Worm (Caenorhabditis elegans) whole organism, midembryonic: ENCODE measurements around the gene F35E12.6.

Experiments used
- T22C8.4 ChIP-seq: fragments of 200-800 bp; sonication (Bioruptor generic); IDR thresholded peaks from 2 replicates; pipeline ENCODE4 v1.3.6; 2022; ENCODE audit warnings: missing genetic modification characterization, missing compliant biosample characterization
- cog-1 ChIP-seq: sonication (generic microtip); optimal IDR thresholded peaks from 2 replicates; lab custom pipeline; 2016; ENCODE audit warnings: missing genetic modification characterization, missing compliant biosample characterization
- flt-1 ChIP-seq: fragments of 200-800 bp; sonication (Bioruptor generic); IDR thresholded peaks from 2 replicates; pipeline ENCODE4 v1.3.6; 2022; ENCODE audit warnings: missing genetic modification characterization, missing compliant biosample characterization
- klf-2 ChIP-seq: fragments of 200-800 bp; sonication (Bioruptor generic); conservative IDR thresholded peaks from 2 replicates; pipeline ENCODE4 v1.3.6; 2022; ENCODE audit warnings: missing genetic modification reagents, missing genetic modification characterization, missing compliant biosample characterization
- med-1 ChIP-seq: sonication (generic microtip); optimal IDR thresholded peaks from 2 replicates; lab custom pipeline; 2017; ENCODE audit warnings: missing genetic modification characterization, mild to moderate bottlenecking, missing compliant biosample characterization, antibody characterized with exemption, missing genetic modification reagents; ENCODE audit not compliant: insufficient read depth
- ref-1 ChIP-seq: fragments of 200-800 bp; sonication (Bioruptor generic); conservative IDR thresholded peaks from 2 replicates; pipeline ENCODE4 v1.3.6; 2022; ENCODE audit warnings: missing genetic modification reagents, missing genetic modification characterization, missing compliant biosample characterization
- tab-1 ChIP-seq: fragments of 200-800 bp; sonication (Bioruptor generic); IDR thresholded peaks from 2 replicates; pipeline ENCODE4 v1.3.6; 2022; ENCODE audit warnings: missing genetic modification characterization, missing compliant biosample characterization
- ztf-23 ChIP-seq: fragments of 200-800 bp; sonication (Bioruptor generic); IDR thresholded peaks from 2 replicates; pipeline ENCODE4 v1.3.6; 2022; ENCODE audit warnings: missing genetic modification reagents, missing genetic modification characterization, missing compliant biosample characterization
- ztf-29 ChIP-seq: fragments of 200-800 bp; sonication (Bioruptor generic); IDR thresholded peaks from 2 replicates; pipeline ENCODE4 v1.3.6; 2022; ENCODE audit warnings: missing genetic modification reagents, missing genetic modification characterization, missing compliant biosample characterization

DNA sequence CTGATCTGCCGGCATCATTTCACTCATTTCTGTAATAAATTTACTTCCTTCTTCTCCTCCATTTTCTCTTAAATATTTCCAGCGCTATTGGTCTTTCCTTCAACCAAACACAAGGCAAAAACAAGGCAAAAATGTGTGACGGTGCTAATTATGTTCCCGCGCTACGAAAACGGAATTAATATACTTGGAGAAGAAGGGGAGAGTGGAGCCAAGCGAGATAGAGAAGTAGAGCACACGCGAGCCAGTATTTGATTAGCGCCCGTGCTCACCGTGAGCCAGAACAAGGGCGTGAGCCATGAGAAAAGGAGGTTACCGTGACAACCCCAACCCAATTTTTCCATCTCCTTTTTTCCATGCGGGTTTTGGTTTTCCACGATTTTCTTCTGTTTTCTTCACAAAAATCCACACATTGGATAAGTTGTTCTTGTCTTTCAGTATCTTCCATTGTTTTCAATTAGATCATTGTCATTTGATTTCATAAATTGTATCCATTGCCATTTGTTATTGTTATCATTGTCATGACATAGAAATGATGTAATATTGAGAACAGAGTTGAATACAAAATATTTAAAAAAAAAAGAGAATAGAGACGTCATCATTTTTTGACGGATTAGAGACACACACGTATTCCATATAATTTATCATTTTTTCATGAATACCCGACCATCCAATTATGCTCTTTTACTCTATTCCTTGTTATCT is 26.5 kb upstream of the F35E12.6 start, which contains the start of gene F20G2.6:
- TF ChIP-seq med-1 (GFP tag; lab: Kevin White, UChicago) (no peak), flt-1 (GFP tag; lab: Robert Waterston, UW) (no peak), ref-1 (GFP tag; lab: Robert Waterston, UW) (no peak), cog-1 (tag; lab: Kevin White, UChicago) (no peak), ztf-29 (GFP tag; lab: Robert Waterston, UW) (no peak), klf-2 (no peak), T22C8.4 (GFP tag; lab: Robert Waterston, UW) (no peak), tab-1 (GFP tag; lab: Robert Waterston, UW) (no peak), ztf-23 (GFP tag; lab: Robert Waterston, UW) (no peak)
